Fruit fly (Drosophila melanogaster) whole organism, embryonic: ENCODE results near the gene Hsp67Ba.
A peak's percentile ranks its signal among the peaks of the same experiment; 100 is the strongest.

Source experiments
- Asciz ChIP-seq: fragments of 200-800 bp; sonication (Bioruptor generic); optimal IDR thresholded peaks from 2 replicates; lab custom pipeline; 2017; ENCODE audit warnings: missing biosample characterization, mild to moderate bottlenecking, missing genetic modification characterization, missing genetic modification reagents
- BEAF-32 ChIP-seq: fragments of 200-800 bp; sonication (Bioruptor generic); optimal IDR thresholded peaks from 3 replicates; lab custom pipeline; 2017; ENCODE audit warnings: missing biosample characterization, missing genetic modification characterization, mild to moderate bottlenecking, moderate library complexity, missing genetic modification reagents
- CG10147 ChIP-seq: fragments of 200-800 bp; sonication (Bioruptor generic); optimal IDR thresholded peaks from 2 replicates; lab custom pipeline; 2019; ENCODE audit warnings: missing biosample characterization, mild to moderate bottlenecking, missing genetic modification characterization, moderate library complexity
- CG10209 ChIP-seq: fragments of 200-800 bp; sonication (Bioruptor generic); optimal IDR thresholded peaks from 3 replicates; lab custom pipeline; 2017; ENCODE audit warnings: missing biosample characterization, mild to moderate bottlenecking, missing genetic modification characterization, missing genetic modification reagents
- CG12104 ChIP-seq: fragments of 200-800 bp; sonication (Bioruptor generic); optimal IDR thresholded peaks from 3 replicates; lab custom pipeline; 2016; ENCODE audit warnings: missing biosample characterization, missing genetic modification characterization
- CG16815 ChIP-seq: fragments of 200-800 bp; sonication (Bioruptor generic); optimal IDR thresholded peaks from 3 replicates; lab custom pipeline; 2017; ENCODE audit warnings: missing biosample characterization, mild to moderate bottlenecking, missing genetic modification characterization
- CG16863 ChIP-seq: fragments of 200-800 bp; sonication (Bioruptor generic); optimal IDR thresholded peaks from 3 replicates; lab custom pipeline; 2016; ENCODE audit warnings: missing biosample characterization, missing genetic modification characterization
- CG17361 ChIP-seq: fragments of 200-800 bp; sonication (Bioruptor generic); IDR thresholded peaks from 3 replicates; pipeline ENCODE4 v1.3.6; 2022; ENCODE audit warnings: missing biosample characterization, missing genetic modification characterization
- CG18764 ChIP-seq: fragments of 200-800 bp; sonication (Bioruptor generic); optimal IDR thresholded peaks from 3 replicates; lab custom pipeline; 2016; ENCODE audit warnings: missing biosample characterization, missing genetic modification characterization
- CG2129 ChIP-seq: fragments of 200-800 bp; sonication (Bioruptor generic); IDR thresholded peaks from 2 replicates; pipeline ENCODE4 v1.3.6; 2022; ENCODE audit warnings: missing biosample characterization, missing genetic modification characterization; ENCODE audit not compliant: partially characterized antibody
- CG2889 ChIP-seq: fragments of 200-800 bp; sonication (Bioruptor generic); IDR thresholded peaks from 3 replicates; pipeline ENCODE4 v1.3.6; 2022; ENCODE audit warnings: missing biosample characterization, missing genetic modification characterization
- CG31365 ChIP-seq: fragments of 200-800 bp; sonication (Bioruptor generic); optimal IDR thresholded peaks from 2 replicates; lab custom pipeline; 2018; ENCODE audit warnings: missing biosample characterization, mild to moderate bottlenecking, missing genetic modification characterization
- CG32532 ChIP-seq: fragments of 200-800 bp; sonication (Bioruptor generic); IDR thresholded peaks from 2 replicates; pipeline ENCODE4 v1.3.6; 2022; ENCODE audit warnings: missing biosample characterization, missing genetic modification characterization
- CG34376 ChIP-seq: fragments of 200-800 bp; sonication (Bioruptor generic); optimal IDR thresholded peaks from 2 replicates; lab custom pipeline; 2018; ENCODE audit warnings: missing biosample characterization, mild to moderate bottlenecking, missing genetic modification characterization
- CG3838 ChIP-seq: fragments of 200-800 bp; sonication (Bioruptor generic); optimal IDR thresholded peaks from 3 replicates; lab custom pipeline; 2016; ENCODE audit warnings: missing biosample characterization, missing genetic modification characterization
- CG4820 ChIP-seq: fragments of 200-800 bp; sonication (Bioruptor generic); optimal IDR thresholded peaks from 3 replicates; lab custom pipeline; 2016; ENCODE audit warnings: missing biosample characterization, missing genetic modification characterization
- CG6272 ChIP-seq: fragments of 200-800 bp; sonication (Bioruptor generic); IDR thresholded peaks from 2 replicates; pipeline ENCODE4 v1.3.6; 2022; ENCODE audit warnings: missing biosample characterization, missing genetic modification characterization
- CG7357 ChIP-seq: fragments of 200-800 bp; sonication (Bioruptor generic); IDR thresholded peaks from 3 replicates; pipeline ENCODE4 v1.3.6; 2022; ENCODE audit warnings: missing biosample characterization, missing genetic modification characterization
- CG8281 ChIP-seq: fragments of 200-800 bp; sonication (Bioruptor generic); optimal IDR thresholded peaks from 2 replicates; lab custom pipeline; 2018; ENCODE audit warnings: missing biosample characterization, mild to moderate bottlenecking, missing genetic modification characterization, moderate library complexity
- CG8388 ChIP-seq: fragments of 200-800 bp; sonication (Bioruptor generic); optimal IDR thresholded peaks from 2 replicates; lab custom pipeline; 2019; ENCODE audit warnings: missing biosample characterization, mild to moderate bottlenecking, missing genetic modification characterization, moderate library complexity
- CG9215 ChIP-seq: fragments of 200-800 bp; sonication (Bioruptor generic); IDR thresholded peaks from 2 replicates; pipeline ENCODE4 v1.3.6; 2022; ENCODE audit warnings: missing biosample characterization, missing genetic modification characterization
- CG9727 ChIP-seq: fragments of 200-800 bp; sonication (Bioruptor generic); optimal IDR thresholded peaks from 3 replicates; lab custom pipeline; 2017; ENCODE audit warnings: missing biosample characterization, mild to moderate bottlenecking, missing genetic modification characterization
- D19A ChIP-seq: fragments of 200-800 bp; optimal IDR thresholded peaks from 3 replicates; lab custom pipeline; 2019; ENCODE audit warnings: missing biosample characterization, mild to moderate bottlenecking, missing genetic modification characterization, moderate library complexity
- Dbx ChIP-seq: fragments of 200-800 bp; sonication (Bioruptor generic); IDR thresholded peaks from 3 replicates; pipeline ENCODE4 v1.3.6; 2022; ENCODE audit warnings: missing biosample characterization, missing genetic modification characterization
- Ets97D ChIP-seq: fragments of 200-800 bp; sonication (Bioruptor generic); optimal IDR thresholded peaks from 3 replicates; lab custom pipeline; 2016; ENCODE audit warnings: missing biosample characterization, missing genetic modification characterization
- HHEX ChIP-seq: fragments of 200-800 bp; sonication (Bioruptor generic); optimal IDR thresholded peaks from 3 replicates; lab custom pipeline; 2017; ENCODE audit warnings: missing biosample characterization, mild to moderate bottlenecking, missing genetic modification characterization, missing genetic modification reagents
- Hmx ChIP-seq: fragments of 200-800 bp; sonication (Bioruptor generic); optimal IDR thresholded peaks from 2 replicates; lab custom pipeline; 2016; ENCODE audit warnings: missing biosample characterization, missing genetic modification characterization
- Nf-YA ChIP-seq: fragments of 200-800 bp; sonication (Bioruptor generic); IDR thresholded peaks from 2 replicates; pipeline ENCODE4 v1.3.6; 2022; ENCODE audit warnings: missing biosample characterization, missing genetic modification characterization
- Nf-YC ChIP-seq: fragments of 200-800 bp; optimal IDR thresholded peaks from 3 replicates; lab custom pipeline; 2019; ENCODE audit warnings: missing biosample characterization, mild to moderate bottlenecking, missing genetic modification characterization, moderate library complexity
- Ravus ChIP-seq: fragments of 200-800 bp; sonication (Bioruptor generic); IDR thresholded peaks from 2 replicates; pipeline ENCODE4 v1.3.6; 2022; ENCODE audit warnings: missing biosample characterization, missing genetic modification characterization
- Six4 ChIP-seq: fragments of 200-800 bp; sonication (Bioruptor generic); optimal IDR thresholded peaks from 2 replicates; lab custom pipeline; 2016; ENCODE audit warnings: missing biosample characterization, missing genetic modification characterization
- Sox100B ChIP-seq: fragments of 200-800 bp; sonication (Bioruptor generic); optimal IDR thresholded peaks from 3 replicates; lab custom pipeline; 2018; ENCODE audit warnings: missing biosample characterization, mild to moderate bottlenecking, missing genetic modification characterization
- Usf ChIP-seq: fragments of 200-800 bp; sonication (Bioruptor generic); optimal IDR thresholded peaks from 2 replicates; lab custom pipeline; 2017; ENCODE audit warnings: missing genotype, missing biosample characterization, missing genetic modification characterization
- ab ChIP-seq: fragments of 200-800 bp; sonication (Bioruptor generic); optimal IDR thresholded peaks from 2 replicates; lab custom pipeline; 2016; ENCODE audit warnings: missing biosample characterization, missing genetic modification characterization
- ato ChIP-seq: fragments of 200-800 bp; sonication (Bioruptor generic); IDR thresholded peaks from 2 replicates; pipeline ENCODE4 v1.3.6; 2022; ENCODE audit warnings: missing biosample characterization, missing genetic modification characterization; ENCODE audit not compliant: partially characterized antibody
- bab2 ChIP-seq: fragments of 200-800 bp; sonication (Bioruptor generic); optimal IDR thresholded peaks from 2 replicates; lab custom pipeline; 2016; ENCODE audit warnings: missing biosample characterization, missing genetic modification characterization
- caup ChIP-seq: fragments of 200-800 bp; sonication (Bioruptor generic); optimal IDR thresholded peaks from 3 replicates; lab custom pipeline; 2017; ENCODE audit warnings: missing biosample characterization, mild to moderate bottlenecking, missing genetic modification characterization, moderate library complexity; ENCODE audit not compliant: severe bottlenecking
- chn ChIP-seq: fragments of 200-800 bp; sonication (Bioruptor generic); optimal IDR thresholded peaks from 2 replicates; lab custom pipeline; 2016; ENCODE audit warnings: missing biosample characterization, missing genetic modification characterization
- dysf ChIP-seq: fragments of 200-800 bp; sonication (Bioruptor generic); IDR thresholded peaks from 3 replicates; pipeline ENCODE4 v1.3.6; 2022; ENCODE audit warnings: missing biosample characterization, missing genetic modification characterization
- eyg ChIP-seq: fragments of 200-800 bp; sonication (Bioruptor generic); optimal IDR thresholded peaks from 3 replicates; lab custom pipeline; 2016; ENCODE audit warnings: missing biosample characterization, missing genetic modification characterization
- gsb ChIP-seq: fragments of 200-800 bp; sonication (Bioruptor generic); IDR thresholded peaks from 2 replicates; pipeline ENCODE4 v1.3.6; 2022; ENCODE audit warnings: missing biosample characterization, missing genetic modification characterization
- insv ChIP-seq, 2 experiments: fragments of 200-800 bp; sonication (Bioruptor generic); optimal IDR thresholded peaks; 3 replicates each; lab custom pipeline; 2016 to 2018; ENCODE audit warnings: missing biosample characterization in 2 of 2, missing genetic modification characterization in 2 of 2
- mirr ChIP-seq: fragments of 200-800 bp; sonication (Bioruptor generic); optimal IDR thresholded peaks from 3 replicates; lab custom pipeline; 2018; ENCODE audit warnings: missing biosample characterization, mild to moderate bottlenecking, missing genetic modification characterization
- prd ChIP-seq, 3 experiments: fragments of >200 bp in 2 of 3; fragments of 200-800 bp in 1 of 3; sonication (Bioruptor generic) in 1 of 3; optimal IDR thresholded peaks in 2 of 3; IDR thresholded peaks in 1 of 3; 2 replicates in 2 of 3; 3 replicates in 1 of 3; pipeline versions ENCODE4 v1.3.6 to Lab custom; 2017 to 2022; ENCODE audit warnings: missing biosample characterization in 1 of 3, missing genetic modification characterization in 1 of 3
- pros ChIP-seq: fragments of 200-800 bp; sonication (Bioruptor generic); optimal IDR thresholded peaks from 3 replicates; lab custom pipeline; 2019; ENCODE audit warnings: missing biosample characterization, mild to moderate bottlenecking, missing genetic modification characterization, moderate library complexity
- sima ChIP-seq: fragments of 200-800 bp; sonication (Bioruptor generic); optimal IDR thresholded peaks from 2 replicates; lab custom pipeline; 2016; ENCODE audit warnings: missing biosample characterization, missing genetic modification characterization
- slou ChIP-seq: fragments of 200-800 bp; sonication (Bioruptor generic); optimal IDR thresholded peaks from 3 replicates; lab custom pipeline; 2016; ENCODE audit warnings: missing biosample characterization, missing genetic modification characterization
- slp2 ChIP-seq: fragments of 200-800 bp; sonication (Bioruptor generic); optimal IDR thresholded peaks from 2 replicates; lab custom pipeline; 2016; ENCODE audit warnings: missing biosample characterization, missing genetic modification characterization
- so ChIP-seq: fragments of 200-800 bp; sonication (Bioruptor generic); IDR thresholded peaks from 3 replicates; pipeline ENCODE4 v1.3.6; 2022; ENCODE audit warnings: missing biosample characterization, missing genetic modification characterization
- zfh1 ChIP-seq: fragments of 200-800 bp; sonication (Bioruptor generic); IDR thresholded peaks from 3 replicates; pipeline ENCODE4 v1.3.6; 2022; ENCODE audit warnings: missing biosample characterization, missing genetic modification characterization

The Hsp67Ba gene

dm6 chr3L:9366850-9367430 is 12.4 kb downstream of the Hsp67Ba start, which contains the start of the genes Klp67A and CG4452 (continued):
- TF ChIP-seq CG18764 (GFP tag; lab: Kevin White, UChicago) (peak; percentile 17), CG16863 (GFP tag; lab: Kevin White, UChicago) (no peak), so (GFP tag; lab: Robert Waterston, UW) (no peak), CG17361 (GFP tag; lab: Robert Waterston, UW) (peak; percentile 78; the same call in 2 of the 3 replicates), CG3838 (GFP tag; lab: Kevin White, UChicago) (no peak), Usf (GFP tag; lab: Kevin White, UChicago) (no peak), slp2 (GFP tag; lab: Kevin White, UChicago) (no peak), sima (no peak), Sox100B (GFP tag; lab: Kevin White, UChicago) (no peak), HHEX (GFP tag; lab: Kevin White, UChicago) (no peak), CG34376 (GFP tag; lab: Kevin White, UChicago) (peak; percentile 5), CG4820 (GFP tag; lab: Kevin White, UChicago) (no peak), CG8281 (tag; lab: Kevin White, UChicago) (no peak), pros (GFP tag; lab: Kevin White, UChicago) (no peak), CG10147 (GFP tag; lab: Kevin White, UChicago) (peak; percentile 42), CG31365 (tag; lab: Kevin White, UChicago) (no peak), Nf-YA (no peak), Asciz (GFP tag; lab: Kevin White, UChicago) (no peak), CG9727 (peak; percentile 67), Nf-YC (peak; percentile 59), bab2 (GFP tag; lab: Kevin White, UChicago) (peak; percentile 20), chn (GFP tag; lab: Kevin White, UChicago) (no peak), CG8388 (GFP tag; lab: Kevin White, UChicago) (peak; percentile 28), CG32532 (peak; percentile 45; the same call in 1 of the 2 replicates), zfh1 (GFP tag; lab: Robert Waterston, UW) (0 out of 3 replicates have a peak, but pooled peaks have one; percentile 18), mirr (GFP tag; lab: Kevin White, UChicago) (no peak), CG12104 (peak; percentile 21), CG6272 (GFP tag; lab: Robert Waterston, UW) (no peak), Six4 (no peak), D19A (peak; percentile 3), CG16815 (no peak), CG2129 (GFP tag; lab: Robert Waterston, UW) (peak; percentile 95), insv (GFP tag; optimal IDR thresholded peaks at IDR 0.05; lab: Kevin White, UChicago) (peak in 1 of 2 experiments; percentile 39), Hmx (GFP tag; lab: Kevin White, UChicago) (no peak), Dbx (GFP tag; lab: Robert Waterston, UW) (0 out of 3 replicates have a peak, but pooled peaks have one; percentile 27), BEAF-32 (GFP tag; lab: Kevin White, UChicago) (peak; percentile 98), eyg (no peak), CG9215 (GFP tag; lab: Robert Waterston, UW) (0 out of 2 replicates have a peak, but pooled peaks have one; percentile 24), Ravus (GFP tag; lab: Robert Waterston, UW) (no peak), caup (no peak), CG7357 (GFP tag; lab: Robert Waterston, UW) (no peak), CG10209 (GFP tag; lab: Kevin White, UChicago) (no peak), ab (GFP tag; lab: Kevin White, UChicago) (no peak), gsb (no peak), slou (GFP tag; lab: Kevin White, UChicago) (no peak), prd (optimal IDR thresholded peaks at IDR 0.05; lab: Kevin White, UChicago) (no peak), prd (GFP tag; IDR thresholded peaks at IDR 0.05; lab: Robert Waterston, UW) (0 out of 3 replicates have a peak, but pooled peaks have one; percentile 44), ato (GFP tag; lab: Robert Waterston, UW) (peak; percentile 75), Ets97D (GFP tag; lab: Kevin White, UChicago) (peak; percentile 67), CG2889 (GFP tag; lab: Robert Waterston, UW) (0 out of 3 replicates have a peak, but pooled peaks have one; percentile 45), dysf (GFP tag; lab: Robert Waterston, UW) (peak; percentile 34; the same call in 2 of the 3 replicates)
